Fruit fly (Drosophila melanogaster) whole organism, embryonic: ENCODE data around the gene Fas2.
A peak's percentile ranks its signal among the peaks of the same experiment; 100 is the strongest.

ENCODE experiments used
- CG10565 ChIP-seq: fragments of 200-800 bp; sonication (Bioruptor generic); optimal IDR thresholded peaks from 3 replicates; lab custom pipeline; 2016; ENCODE audit warnings: missing biosample characterization, mild to moderate bottlenecking, missing genetic modification characterization
- CG14965 ChIP-seq: fragments of 200-800 bp; sonication (Bioruptor generic); optimal IDR thresholded peaks from 2 replicates; lab custom pipeline; 2016; ENCODE audit warnings: missing biosample characterization, missing genetic modification characterization, borderline replicate concordance
- CG16813 ChIP-seq: fragments of 200-800 bp; sonication (Bioruptor generic); IDR thresholded peaks from 3 replicates; pipeline ENCODE4 v1.3.6; 2022; ENCODE audit warnings: missing biosample characterization, missing genetic modification characterization; ENCODE audit not compliant: partially characterized antibody
- CG16863 ChIP-seq: fragments of 200-800 bp; sonication (Bioruptor generic); optimal IDR thresholded peaks from 3 replicates; lab custom pipeline; 2016; ENCODE audit warnings: missing biosample characterization, missing genetic modification characterization
- CG17568 ChIP-seq: fragments of 200-800 bp; sonication (Bioruptor generic); optimal IDR thresholded peaks from 2 replicates; lab custom pipeline; 2018; ENCODE audit warnings: missing biosample characterization, mild to moderate bottlenecking, missing genetic modification characterization, moderate library complexity
- CG3065 ChIP-seq: fragments of 200-800 bp; sonication (Bioruptor generic); optimal IDR thresholded peaks from 2 replicates; lab custom pipeline; 2016; ENCODE audit warnings: missing biosample characterization, missing genetic modification characterization
- CG34224 ChIP-seq: fragments of 200-800 bp; sonication (Bioruptor generic); IDR thresholded peaks from 3 replicates; pipeline ENCODE4 v1.3.6; 2022; ENCODE audit warnings: missing biosample characterization, missing genetic modification characterization; ENCODE audit not compliant: partially characterized antibody
- CG3847 ChIP-seq: fragments of 200-800 bp; sonication (Bioruptor generic); IDR thresholded peaks from 2 replicates; pipeline ENCODE4 v1.3.6; 2022; ENCODE audit warnings: missing biosample characterization, missing genetic modification characterization
- CG4730 ChIP-seq: fragments of 200-800 bp; sonication (Bioruptor generic); IDR thresholded peaks from 2 replicates; pipeline ENCODE4 v1.3.6; 2022; ENCODE audit warnings: missing biosample characterization, missing genetic modification characterization
- CG5245 ChIP-seq: fragments of 200-800 bp; sonication (Bioruptor generic); optimal IDR thresholded peaks from 3 replicates; lab custom pipeline; 2016; ENCODE audit warnings: missing biosample characterization, missing genetic modification characterization
- CG6654 ChIP-seq: fragments of 200-800 bp; sonication (Bioruptor generic); optimal IDR thresholded peaks from 2 replicates; lab custom pipeline; 2017; ENCODE audit warnings: missing biosample characterization, mild to moderate bottlenecking, missing genetic modification characterization
- CG6791 ChIP-seq: fragments of 200-800 bp; sonication (Bioruptor generic); IDR thresholded peaks from 3 replicates; pipeline ENCODE4 v1.3.6; 2022; ENCODE audit warnings: missing biosample characterization, missing genetic modification characterization; ENCODE audit not compliant: partially characterized antibody
- CG6854 ChIP-seq: fragments of 200-800 bp; sonication (Bioruptor generic); optimal IDR thresholded peaks from 3 replicates; lab custom pipeline; 2017; ENCODE audit warnings: missing biosample characterization, mild to moderate bottlenecking, missing genetic modification characterization
- CG7839 ChIP-seq: fragments of 200-800 bp; sonication (Bioruptor generic); optimal IDR thresholded peaks from 3 replicates; lab custom pipeline; 2018; ENCODE audit warnings: missing biosample characterization, mild to moderate bottlenecking, missing genetic modification characterization, moderate library complexity
- CG7963 ChIP-seq: fragments of 200-800 bp; sonication (Bioruptor generic); IDR thresholded peaks from 3 replicates; pipeline ENCODE4 v1.3.6; 2022; ENCODE audit warnings: missing biosample characterization, missing genetic modification characterization; ENCODE audit not compliant: partially characterized antibody
- CG8281 ChIP-seq: fragments of 200-800 bp; sonication (Bioruptor generic); optimal IDR thresholded peaks from 2 replicates; lab custom pipeline; 2018; ENCODE audit warnings: missing biosample characterization, mild to moderate bottlenecking, missing genetic modification characterization, moderate library complexity
- CG8944 ChIP-seq: fragments of 200-800 bp; sonication (Bioruptor generic); optimal IDR thresholded peaks from 3 replicates; lab custom pipeline; 2016; ENCODE audit warnings: missing biosample characterization, missing genetic modification characterization
- CG9932 ChIP-seq: fragments of 200-800 bp; sonication (Bioruptor generic); IDR thresholded peaks from 2 replicates; pipeline ENCODE4 v1.3.6; 2022; ENCODE audit warnings: missing biosample characterization, missing genetic modification characterization
- CTCF ChIP-seq: fragments of 200-800 bp; sonication (Bioruptor generic); optimal IDR thresholded peaks from 2 replicates; lab custom pipeline; 2017; ENCODE audit warnings: missing biosample characterization, mild to moderate bottlenecking, missing genetic modification characterization, moderate library complexity
- Doc3 ChIP-seq: fragments of 200-800 bp; sonication (Bioruptor generic); IDR thresholded peaks from 3 replicates; pipeline ENCODE4 v1.3.6; 2022; ENCODE audit warnings: missing biosample characterization, missing genetic modification characterization; ENCODE audit not compliant: partially characterized antibody
- GATAe ChIP-seq: fragments of 200-800 bp; sonication (Bioruptor generic); conservative IDR thresholded peaks from 2 replicates; pipeline ENCODE4 v1.3.6; 2022; ENCODE audit warnings: missing biosample characterization, missing genetic modification characterization
- Gsc ChIP-seq: fragments of 200-800 bp; sonication (Bioruptor generic); IDR thresholded peaks from 2 replicates; pipeline ENCODE4 v1.3.6; 2022; ENCODE audit warnings: missing biosample characterization, missing genetic modification characterization
- HLH4C ChIP-seq: fragments of 200-800 bp; sonication (Bioruptor generic); IDR thresholded peaks from 3 replicates; pipeline ENCODE4 v1.3.6; 2022; ENCODE audit warnings: missing biosample characterization, missing genetic modification characterization; ENCODE audit not compliant: partially characterized antibody
- Hmx ChIP-seq: fragments of 200-800 bp; sonication (Bioruptor generic); optimal IDR thresholded peaks from 2 replicates; lab custom pipeline; 2016; ENCODE audit warnings: missing biosample characterization, missing genetic modification characterization
- Jarid2 ChIP-seq: fragments of 200-800 bp; sonication (Bioruptor generic); optimal IDR thresholded peaks from 3 replicates; lab custom pipeline; 2017; ENCODE audit warnings: mild to moderate bottlenecking, missing biosample characterization, missing genetic modification reagents, missing genetic modification characterization
- Mrtf ChIP-seq: fragments of 200-800 bp; sonication (Bioruptor generic); IDR thresholded peaks from 3 replicates; pipeline ENCODE4 v1.3.6; 2022; ENCODE audit warnings: missing biosample characterization, missing genetic modification characterization
- NC2β ChIP-seq: fragments of 200-800 bp; sonication (Bioruptor generic); optimal IDR thresholded peaks from 2 replicates; lab custom pipeline; 2016; ENCODE audit warnings: missing biosample characterization, missing genetic modification characterization
- Rfx ChIP-seq: fragments of 200-800 bp; sonication (Bioruptor generic); IDR thresholded peaks from 2 replicates; pipeline ENCODE4 v1.3.6; 2022; ENCODE audit warnings: missing biosample characterization, missing genetic modification characterization
- aop ChIP-seq: fragments of 200-800 bp; sonication (Bioruptor generic); IDR thresholded peaks from 2 replicates; pipeline ENCODE4 v1.3.6; 2022; ENCODE audit warnings: missing biosample characterization, missing genetic modification characterization
- ato ChIP-seq: fragments of 200-800 bp; sonication (Bioruptor generic); IDR thresholded peaks from 2 replicates; pipeline ENCODE4 v1.3.6; 2022; ENCODE audit warnings: missing biosample characterization, missing genetic modification characterization; ENCODE audit not compliant: partially characterized antibody
- bbx ChIP-seq: fragments of 200-800 bp; sonication (Bioruptor generic); IDR thresholded peaks from 2 replicates; pipeline ENCODE4 v1.3.6; 2022; ENCODE audit warnings: missing biosample characterization, missing genetic modification characterization; ENCODE audit not compliant: partially characterized antibody
- bcd ChIP-seq: fragments of 200-800 bp; sonication (Bioruptor generic); optimal IDR thresholded peaks from 2 replicates; lab custom pipeline; 2017; ENCODE audit warnings: missing biosample characterization, mild to moderate bottlenecking, missing genetic modification characterization
- chif ChIP-seq, 2 experiments: fragments of 200-800 bp; sonication (Bioruptor generic); optimal IDR thresholded peaks; 3 replicates each; lab custom pipeline; 2016; ENCODE audit warnings: missing biosample characterization in 2 of 2, missing genetic modification characterization in 2 of 2
- dm ChIP-seq: fragments of 200-800 bp; sonication (Bioruptor generic); optimal IDR thresholded peaks from 3 replicates; lab custom pipeline; 2016; ENCODE audit warnings: missing biosample characterization, missing genetic modification characterization
- gcm ChIP-seq: fragments of 200-800 bp; sonication (Bioruptor generic); optimal IDR thresholded peaks from 2 replicates; lab custom pipeline; 2019; ENCODE audit warnings: missing biosample characterization, mild to moderate bottlenecking, missing genetic modification characterization, moderate library complexity
- hbn ChIP-seq: fragments of 200-800 bp; sonication (Bioruptor generic); IDR thresholded peaks from 2 replicates; pipeline ENCODE4 v1.3.6; 2022; ENCODE audit warnings: missing biosample characterization, missing genetic modification characterization; ENCODE audit not compliant: partially characterized antibody
- ind ChIP-seq: fragments of 200-800 bp; sonication (Bioruptor generic); optimal IDR thresholded peaks from 3 replicates; lab custom pipeline; 2016; ENCODE audit warnings: missing biosample characterization, missing genetic modification characterization
- inv ChIP-seq: fragments of 200-800 bp; sonication (Bioruptor generic); IDR thresholded peaks from 2 replicates; pipeline ENCODE4 v1.3.6; 2022; ENCODE audit warnings: missing biosample characterization, missing genetic modification characterization; ENCODE audit not compliant: partially characterized antibody
- jigr1 ChIP-seq: fragments of 200-800 bp; sonication (Bioruptor generic); IDR thresholded peaks from 3 replicates; pipeline ENCODE4 v1.3.6; 2022; ENCODE audit warnings: missing biosample characterization, missing genetic modification characterization
- lbe ChIP-seq: fragments of 200-800 bp; sonication (Bioruptor generic); optimal IDR thresholded peaks from 2 replicates; lab custom pipeline; 2016; ENCODE audit warnings: missing biosample characterization, mild to moderate bottlenecking, missing genetic modification characterization
- maf-S ChIP-seq: fragments of 200-800 bp; sonication (Bioruptor generic); optimal IDR thresholded peaks from 2 replicates; lab custom pipeline; 2016; ENCODE audit warnings: missing biosample characterization, missing genetic modification characterization
- nerfin-2 ChIP-seq: fragments of 200-800 bp; sonication (Bioruptor generic); IDR thresholded peaks from 2 replicates; pipeline ENCODE4 v1.3.6; 2022; ENCODE audit warnings: missing biosample characterization, missing genetic modification characterization; ENCODE audit not compliant: partially characterized antibody
- nmo ChIP-seq: fragments of 200-800 bp; sonication (Bioruptor generic); optimal IDR thresholded peaks from 2 replicates; lab custom pipeline; 2018; ENCODE audit warnings: missing biosample characterization, mild to moderate bottlenecking, missing genetic modification characterization, moderate library complexity
- otp ChIP-seq: fragments of 200-800 bp; sonication (Bioruptor generic); IDR thresholded peaks from 3 replicates; pipeline ENCODE4, ENCODE4 v1.3.6; 2022; ENCODE audit warnings: missing biosample characterization, missing genetic modification characterization
- p53 ChIP-seq: fragments of 200-800 bp; sonication (Bioruptor generic); optimal IDR thresholded peaks from 2 replicates; lab custom pipeline; 2016; ENCODE audit warnings: missing biosample characterization, missing genetic modification characterization
- pfk ChIP-seq: fragments of 200-800 bp; sonication (Bioruptor generic); optimal IDR thresholded peaks from 2 replicates; lab custom pipeline; 2018; ENCODE audit warnings: missing biosample characterization, mild to moderate bottlenecking, missing genetic modification characterization, moderate library complexity
- sens ChIP-seq: fragments of 200-800 bp; sonication (Bioruptor generic); peaks from one replicate; lab custom pipeline; 2016; ENCODE audit warnings: missing biosample characterization, missing genetic modification characterization
- slou ChIP-seq: fragments of 200-800 bp; sonication (Bioruptor generic); optimal IDR thresholded peaks from 3 replicates; lab custom pipeline; 2016; ENCODE audit warnings: missing biosample characterization, missing genetic modification characterization
- twi ChIP-seq: fragments of 200-800 bp; optimal IDR thresholded peaks from 2 replicates; lab custom pipeline; 2019; ENCODE audit warnings: missing biosample characterization, mild to moderate bottlenecking, missing genetic modification characterization, moderate library complexity
- unc-4 ChIP-seq: fragments of 200-800 bp; sonication (Bioruptor generic); IDR thresholded peaks from 2 replicates; pipeline ENCODE4 v1.3.6; 2022; ENCODE audit warnings: missing biosample characterization, missing genetic modification characterization; ENCODE audit not compliant: partially characterized antibody
- yki ChIP-seq: fragments of >200 bp; optimal IDR thresholded peaks from 3 replicates; lab custom pipeline; 2018

Fas2 gene

dm6 chrX:4100824-4101368 is 105.0 kb downstream of the Fas2 start, which contains the start of the genes Cmtr1 and CG15375 (continued):
- TF ChIP-seq unc-4 (GFP tag; lab: Robert Waterston, UW) (peak; percentile 81), maf-S (GFP tag; lab: Kevin White, UChicago) (no peak), Rfx (GFP tag; lab: Robert Waterston, UW) (no peak), Gsc (GFP tag; lab: Robert Waterston, UW) (no peak), CG6654 (GFP tag; lab: Kevin White, UChicago) (no peak), jigr1 (GFP tag; lab: Robert Waterston, UW) (no peak), CG16863 (GFP tag; lab: Kevin White, UChicago) (no peak), otp (no peak), HLH4C (GFP tag; lab: Robert Waterston, UW) (peak; percentile 82), slou (no peak), CG3847 (GFP tag; lab: Robert Waterston, UW) (no peak), CG7963 (peak; percentile 74), CG7839 (tag; lab: Kevin White, UChicago) (no peak), lbe (no peak), CG4730 (GFP tag; lab: Robert Waterston, UW) (no peak), ato (GFP tag; lab: Robert Waterston, UW) (peak; percentile 80), ind (GFP tag; lab: Kevin White, UChicago) (no peak), nmo (peak; percentile 18), GATAe (GFP tag; lab: Robert Waterston, UW) (no peak), Jarid2 (GFP tag; lab: Kevin White, UChicago) (no peak), CTCF (GFP tag; lab: Kevin White, UChicago) (no peak), bbx (GFP tag; lab: Robert Waterston, UW) (peak; percentile 85), bcd (GFP tag; lab: Kevin White, UChicago) (no peak), CG10565 (no peak), CG17568 (no peak), Doc3 (GFP tag; lab: Robert Waterston, UW) (peak; percentile 59; the same call in 2 of the 3 replicates), CG16813 (GFP tag; lab: Robert Waterston, UW) (peak; percentile 73), CG6854 (GFP tag; lab: Kevin White, UChicago) (no peak), CG9932 (GFP tag; lab: Robert Waterston, UW) (no peak), gcm (GFP tag; lab: Kevin White, UChicago) (no peak), NC2β (GFP tag; lab: Kevin White, UChicago) (no peak), CG34224 (GFP tag; lab: Robert Waterston, UW) (peak; percentile 76), CG14965 (GFP tag; lab: Kevin White, UChicago) (no peak), dm (peak; percentile 47), chif (GFP tag; optimal IDR thresholded peaks at IDR 0.05; lab: Kevin White, UChicago) (no peak), sens (GFP tag; lab: Kevin White, UChicago) (peak; percentile 53), Hmx (GFP tag; lab: Kevin White, UChicago) (no peak), inv (GFP tag; lab: Robert Waterston, UW) (peak; percentile 54; the same call in 1 of the 2 replicates), hbn (peak; percentile 67), CG8281 (tag; lab: Kevin White, UChicago) (no peak), Mrtf (GFP tag; lab: Robert Waterston, UW) (no peak), CG3065 (GFP tag; lab: Kevin White, UChicago) (no peak), nerfin-2 (peak; percentile 68), aop (no peak), CG8944 (GFP tag; lab: Kevin White, UChicago) (no peak), CG5245 (GFP tag; lab: Kevin White, UChicago) (no peak), CG6791 (peak; percentile 80), pfk (GFP tag; lab: Kevin White, UChicago) (no peak), yki (lab: Kevin White, UChicago) (no peak), twi (tag; lab: Kevin White, UChicago) (no peak), p53 (no peak)
